Worm (Caenorhabditis elegans) whole organism, mixed stage, embryonic: Measurements from ENCODE around the gene rib-1.

Source experiments
- bed-3 ChIP-seq: fragments of 200-800 bp; sonication (Bioruptor generic); optimal IDR thresholded peaks from 3 replicates; lab custom pipeline; 2018; ENCODE audit warnings: mild to moderate bottlenecking, missing genetic modification characterization, moderate library complexity, missing compliant biosample characterization
- blmp-1 ChIP-seq: fragments of 150-350 bp; optimal IDR thresholded peaks from 2 replicates; lab custom pipeline; 2014; ENCODE audit warnings: missing biosample characterization, missing genetic modification characterization
- flh-1 ChIP-seq: fragments of 200-800 bp; sonication (Bioruptor generic); optimal IDR thresholded peaks from 2 replicates; lab custom pipeline; 2018; ENCODE audit warnings: mild to moderate bottlenecking, missing genetic modification characterization, moderate library complexity, missing compliant biosample characterization
- lsy-2 ChIP-seq: fragments of 150-350 bp; optimal IDR thresholded peaks from 2 replicates; lab custom pipeline; 2014; ENCODE audit warnings: missing biosample characterization, missing genetic modification characterization
- nhr-28 ChIP-seq: fragments of 150-350 bp; optimal IDR thresholded peaks from 2 replicates; lab custom pipeline; 2014; ENCODE audit warnings: missing biosample characterization, missing genetic modification characterization
- unc-39 ChIP-seq: fragments of 150-350 bp; optimal IDR thresholded peaks from 2 replicates; lab custom pipeline; 2014; ENCODE audit warnings: missing biosample characterization, missing genetic modification characterization
- unc-62 ChIP-seq: fragments of 150-350 bp; optimal IDR thresholded peaks from 2 replicates; lab custom pipeline; 2014; ENCODE audit warnings: missing biosample characterization, missing genetic modification reagents, missing genetic modification characterization

DNA sequence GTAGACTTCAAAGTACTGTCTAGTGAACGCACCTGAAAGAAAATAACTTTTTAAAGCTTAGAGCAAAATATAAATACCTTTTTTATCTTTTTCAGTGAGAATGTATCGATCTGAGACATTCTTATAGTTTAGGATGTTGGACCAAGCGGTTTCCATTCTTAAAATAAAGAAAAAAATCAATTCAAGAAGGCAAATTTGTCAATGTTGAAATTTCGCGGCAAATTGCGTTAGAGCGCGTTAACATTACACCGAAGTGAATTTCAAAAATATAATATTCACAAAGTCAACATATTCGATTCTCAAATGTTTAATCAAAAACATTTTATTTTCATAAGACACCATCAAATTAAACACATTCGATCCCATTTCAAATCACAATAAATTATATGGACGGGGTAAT is 16.9 kb upstream of the rib-1 start, which contains the start of gene F12F6.7:
- TF ChIP-seq blmp-1 (tag; lab: Kevin White, UChicago) (no peak), unc-62 (GFP tag; lab: Kevin White, UChicago) (no peak), flh-1 (GFP tag; lab: Kevin White, UChicago) (no peak), lsy-2 (no peak), unc-39 (no peak), nhr-28 (tag; lab: Kevin White, UChicago) (no peak), bed-3 (GFP tag; lab: Kevin White, UChicago) (no peak)
